Worm (Caenorhabditis elegans) whole organism, L1 larva: ENCODE results near the gene K04B12.2.

Experiments
- C04F5.9 ChIP-seq: sonication (generic microtip); optimal IDR thresholded peaks from 2 replicates; lab custom pipeline; 2016; ENCODE audit warnings: missing genetic modification characterization, missing compliant biosample characterization
- C34B4.2 ChIP-seq: sonication (generic microtip); optimal IDR thresholded peaks from 2 replicates; lab custom pipeline; 2017; ENCODE audit warnings: mild to moderate bottlenecking, missing genetic modification characterization, missing compliant biosample characterization
- F16B12.6 ChIP-seq: fragments of 150-350 bp; optimal IDR thresholded peaks from 2 replicates; lab custom pipeline; 2014; ENCODE audit warnings: missing biosample characterization, missing genetic modification characterization
- aha-1 ChIP-seq: fragments of 150-350 bp; optimal IDR thresholded peaks from 2 replicates; lab custom pipeline; 2014; ENCODE audit warnings: missing biosample characterization, missing genetic modification characterization
- aly-2 ChIP-seq: fragments of 150-350 bp; optimal IDR thresholded peaks from 2 replicates; lab custom pipeline; 2014; ENCODE audit warnings: missing biosample characterization, missing genetic modification characterization
- ama-1 ChIP-seq: fragments of 150-350 bp; optimal IDR thresholded peaks from 2 replicates; lab custom pipeline; 2014
- ceh-63 ChIP-seq: fragments of 200-800 bp; sonication (Bioruptor generic); optimal IDR thresholded peaks from 2 replicates; lab custom pipeline; 2018; ENCODE audit warnings: mild to moderate bottlenecking, missing genetic modification characterization, missing compliant biosample characterization
- ceh-8 ChIP-seq: fragments of 200-800 bp; sonication (Bioruptor generic); optimal IDR thresholded peaks from 2 replicates; lab custom pipeline; 2018; ENCODE audit warnings: mild to moderate bottlenecking, missing genetic modification characterization, moderate library complexity, missing compliant biosample characterization
- ceh-82 ChIP-seq, 3 experiments: fragments of 150-350 bp in 1 of 3; sonication (generic microtip) in 2 of 3; optimal IDR thresholded peaks; 2 replicates each; lab custom pipeline; 2014 to 2017; ENCODE audit warnings: missing biosample characterization in 3 of 3, missing genetic modification characterization in 3 of 3
- ceh-88 ChIP-seq: fragments of 200-800 bp; sonication (Bioruptor generic); IDR thresholded peaks from 2 replicates; pipeline ENCODE4 v1.3.6; 2022; ENCODE audit warnings: missing genetic modification characterization, missing compliant biosample characterization
- ceh-90 ChIP-seq: sonication (generic microtip); optimal IDR thresholded peaks from 2 replicates; lab custom pipeline; 2016; ENCODE audit warnings: missing genetic modification characterization, missing compliant biosample characterization
- ces-1 ChIP-seq: fragments of 150-350 bp; optimal IDR thresholded peaks from 2 replicates; lab custom pipeline; 2014; ENCODE audit warnings: missing biosample characterization, missing genetic modification reagents, missing genetic modification characterization
- dsc-1 ChIP-seq: sonication (generic microtip); optimal IDR thresholded peaks from 2 replicates; lab custom pipeline; 2016; ENCODE audit warnings: mild to moderate bottlenecking, missing genetic modification characterization, missing compliant biosample characterization
- egl-13 ChIP-seq: sonication (generic microtip); optimal IDR thresholded peaks from 2 replicates; lab custom pipeline; 2016; ENCODE audit warnings: missing genotype, missing genetic modification reagents, missing genetic modification characterization, missing compliant biosample characterization
- egl-27 ChIP-seq, 2 experiments: fragments of 150-350 bp in 1 of 2; sonication (generic microtip); optimal IDR thresholded peaks; 3 replicates each; lab custom pipeline; 2017 to 2018; ENCODE audit warnings: missing biosample characterization in 2 of 2, missing genetic modification characterization in 2 of 2, missing genetic modification reagents in 2 of 2
- elt-2 ChIP-seq: sonication (generic microtip); optimal IDR thresholded peaks from 2 replicates; lab custom pipeline; 2016; ENCODE audit warnings: missing genetic modification characterization, mild to moderate bottlenecking, inconsistent platforms, missing compliant biosample characterization, missing genetic modification reagents
- elt-3 ChIP-seq, 6 experiments: fragments of 150-350 bp in 1 of 6; sonication (generic microtip); optimal IDR thresholded peaks; 2 replicates each; lab custom pipeline; 2017 to 2018; ENCODE audit warnings: missing biosample characterization in 6 of 6, missing genetic modification characterization in 6 of 6, inconsistent platforms in 1 of 6
- ets-5 ChIP-seq: fragments of 200-800 bp; sonication (Bioruptor generic); IDR thresholded peaks from 2 replicates; pipeline ENCODE4 v1.3.6; 2022; ENCODE audit warnings: missing genetic modification characterization, missing compliant biosample characterization
- fkh-10 ChIP-seq: sonication (generic microtip); optimal IDR thresholded peaks from 2 replicates; lab custom pipeline; 2017; ENCODE audit warnings: missing biosample characterization, missing genetic modification reagents, missing genetic modification characterization
- fkh-4 ChIP-seq: sonication (generic microtip); optimal IDR thresholded peaks from 2 replicates; lab custom pipeline; 2016; ENCODE audit warnings: missing compliant biosample characterization, missing genetic modification characterization, borderline replicate concordance
- fkh-8 ChIP-seq: sonication (generic microtip); optimal IDR thresholded peaks from 2 replicates; lab custom pipeline; 2016; ENCODE audit warnings: mild to moderate bottlenecking, missing genetic modification characterization, missing compliant biosample characterization
- fos-1 ChIP-seq: fragments of 150-350 bp; optimal IDR thresholded peaks from 2 replicates; lab custom pipeline; 2014; ENCODE audit warnings: missing biosample characterization, missing genetic modification characterization
- grh-1 ChIP-seq: fragments of 200-800 bp; sonication (Bioruptor generic); IDR thresholded peaks from 2 replicates; pipeline ENCODE4 v1.3.6; 2022; ENCODE audit warnings: missing genetic modification reagents, missing genetic modification characterization, missing compliant biosample characterization
- hlh-17 ChIP-seq: fragments of 200-800 bp; sonication (Bioruptor generic); optimal IDR thresholded peaks from 2 replicates; lab custom pipeline; 2018; ENCODE audit warnings: missing genetic modification characterization, mild to moderate bottlenecking, missing compliant biosample characterization, moderate library complexity, borderline replicate concordance
- irx-1 ChIP-seq: sonication (generic microtip); optimal IDR thresholded peaks from 2 replicates; lab custom pipeline; 2016; ENCODE audit warnings: missing genetic modification characterization, missing compliant biosample characterization
- lin-13 ChIP-seq: fragments of 150-350 bp; optimal IDR thresholded peaks from 2 replicates; lab custom pipeline; 2014; ENCODE audit warnings: missing biosample characterization, missing genetic modification reagents, missing genetic modification characterization
- lin-15B ChIP-seq: fragments of 150-350 bp; sonication (generic microtip); optimal IDR thresholded peaks from 3 replicates; lab custom pipeline; 2014; ENCODE audit warnings: missing biosample characterization, missing genetic modification characterization
- lin-35 ChIP-seq, 2 experiments: fragments of 150-350 bp; optimal IDR thresholded peaks; 2 replicates each; lab custom pipeline; 2014; ENCODE audit warnings: missing biosample characterization in 2 of 2, missing genetic modification characterization in 2 of 2, missing genetic modification reagents in 2 of 2
- lir-3 ChIP-seq: sonication (generic microtip); optimal IDR thresholded peaks from 2 replicates; lab custom pipeline; 2016; ENCODE audit warnings: mild to moderate bottlenecking, missing genetic modification characterization, moderate library complexity, missing compliant biosample characterization; ENCODE audit not compliant: poor library complexity
- lsy-2 ChIP-seq, 2 experiments: fragments of 150-350 bp; optimal IDR thresholded peaks; 2 replicates each; lab custom pipeline; 2014; ENCODE audit warnings: missing biosample characterization in 2 of 2, missing genetic modification characterization in 2 of 2
- mdl-1 ChIP-seq, 2 experiments: fragments of 150-350 bp; optimal IDR thresholded peaks; 2 replicates each; lab custom pipeline; 2014 to 2017; ENCODE audit warnings: missing biosample characterization in 2 of 2, missing genetic modification characterization in 2 of 2, inconsistent platforms in 1 of 2
- mef-2 ChIP-seq: fragments of 150-350 bp; optimal IDR thresholded peaks from 2 replicates; lab custom pipeline; 2014; ENCODE audit warnings: missing biosample characterization, missing genetic modification characterization
- mep-1 ChIP-seq: fragments of 150-350 bp; optimal IDR thresholded peaks from 2 replicates; lab custom pipeline; 2014; ENCODE audit warnings: missing biosample characterization, missing genetic modification characterization
- nhr-19 ChIP-seq: fragments of 200-800 bp; sonication (Bioruptor generic); conservative IDR thresholded peaks from 2 replicates; pipeline ENCODE4 v1.3.6; 2022; ENCODE audit warnings: missing genetic modification characterization, missing compliant biosample characterization
- nhr-237 ChIP-seq: fragments of 150-350 bp; optimal IDR thresholded peaks from 2 replicates; lab custom pipeline; 2014; ENCODE audit warnings: missing biosample characterization, missing genetic modification characterization
- nhr-28 ChIP-seq: fragments of 150-350 bp; optimal IDR thresholded peaks from 2 replicates; lab custom pipeline; 2014; ENCODE audit warnings: missing biosample characterization, missing genetic modification characterization
- nhr-77 ChIP-seq: fragments of 150-350 bp; optimal IDR thresholded peaks from 2 replicates; lab custom pipeline; 2014; ENCODE audit warnings: missing biosample characterization, missing genetic modification characterization
- nhr-85 ChIP-seq: sonication (generic microtip); peaks from one replicate; lab custom pipeline; 2016; ENCODE audit warnings: missing genetic modification characterization, inconsistent platforms, missing compliant biosample characterization
- pax-3 ChIP-seq: fragments of 200-800 bp; sonication (Bioruptor generic); optimal IDR thresholded peaks from 2 replicates; lab custom pipeline; 2018; ENCODE audit warnings: mild to moderate bottlenecking, missing genetic modification characterization, moderate library complexity, missing compliant biosample characterization
- pqm-1 ChIP-seq: sonication (generic microtip); optimal IDR thresholded peaks from 3 replicates; lab custom pipeline; 2017; ENCODE audit warnings: missing biosample characterization, missing genetic modification characterization
- skn-1 ChIP-seq: fragments of 150-350 bp; optimal IDR thresholded peaks from 2 replicates; lab custom pipeline; 2014; ENCODE audit warnings: missing biosample characterization, missing genetic modification characterization
- sox-4 ChIP-seq: sonication (generic microtip); optimal IDR thresholded peaks from 2 replicates; lab custom pipeline; 2016; ENCODE audit warnings: missing genetic modification characterization, missing compliant biosample characterization
- sup-37 ChIP-seq: fragments of 200-800 bp; sonication (Bioruptor generic); optimal IDR thresholded peaks from 2 replicates; lab custom pipeline; 2018; ENCODE audit warnings: mild to moderate bottlenecking, missing genetic modification characterization, missing compliant biosample characterization
- swsn-7 ChIP-seq: sonication (generic microtip); optimal IDR thresholded peaks from 2 replicates; lab custom pipeline; 2016; ENCODE audit warnings: missing genetic modification characterization, missing compliant biosample characterization
- tbx-2 ChIP-seq: sonication (generic microtip); optimal IDR thresholded peaks from 2 replicates; lab custom pipeline; 2016; ENCODE audit warnings: missing genetic modification characterization, missing compliant biosample characterization
- tlp-1 ChIP-seq: fragments of 150-350 bp; optimal IDR thresholded peaks from 2 replicates; lab custom pipeline; 2014; ENCODE audit warnings: missing biosample characterization, missing genetic modification characterization
- unc-130 ChIP-seq: fragments of 150-350 bp; optimal IDR thresholded peaks from 2 replicates; lab custom pipeline; 2017; ENCODE audit warnings: missing biosample characterization, missing genetic modification characterization, inconsistent platforms
- unc-98 ChIP-seq: fragments of 200-800 bp; sonication (Bioruptor generic); IDR thresholded peaks from 2 replicates; pipeline ENCODE4 v1.3.6; 2022; ENCODE audit warnings: missing genetic modification characterization, missing compliant biosample characterization
- xbp-1 ChIP-seq: sonication (generic microtip); optimal IDR thresholded peaks from 2 replicates; lab custom pipeline; 2016; ENCODE audit warnings: missing genetic modification characterization, missing compliant biosample characterization
- zag-1 ChIP-seq: fragments of 150-350 bp; optimal IDR thresholded peaks from 2 replicates; lab custom pipeline; 2014; ENCODE audit warnings: missing biosample characterization, missing genetic modification characterization
- zip-4 ChIP-seq: fragments of 200-800 bp; sonication (Bioruptor generic); optimal IDR thresholded peaks from 2 replicates; lab custom pipeline; 2018; ENCODE audit warnings: mild to moderate bottlenecking, missing genetic modification characterization, moderate library complexity, missing compliant biosample characterization
- ztf-11 ChIP-seq, 2 experiments: sonication (generic microtip); optimal IDR thresholded peaks; 2 replicates each; lab custom pipeline; 2016 to 2017; ENCODE audit warnings: missing genetic modification characterization in 2 of 2, missing biosample characterization in 1 of 2, missing compliant biosample characterization in 1 of 2

Gene K04B12.2

ce11 chrII:14399595-14399994 is 38.2 kb downstream of the K04B12.2 start (continued):
- no peak for TF ChIP-seq grh-1
- TF ChIP-seq pax-3 (tag; lab: Kevin White, UChicago), result peak; percentile 55
- peak; percentile 87 to 95 for TF ChIP-seq lsy-2 (tag; optimal IDR thresholded peaks at IDR 0.05; lab: Kevin White, UChicago)
- peak; percentile 64 for TF ChIP-seq fkh-10 (GFP tag; lab: Kevin White, UChicago)
- TF ChIP-seq C34B4.2 (tag; lab: Kevin White, UChicago), result no peak
- TF ChIP-seq elt-2, result no peak
- peak; percentile 93 for TF ChIP-seq nhr-85 (tag; lab: Kevin White, UChicago)
- TF ChIP-seq fkh-8, result peak; percentile 90
- no peak for TF ChIP-seq fkh-4 (tag; lab: Kevin White, UChicago)
- peak; percentile 93 for TF ChIP-seq lin-15B (tag; lab: Kevin White, UChicago)
- TF ChIP-seq unc-98, result no peak
- TF ChIP-seq sup-37 (GFP tag; lab: Kevin White, UChicago), result no peak
- TF ChIP-seq dsc-1 (tag; lab: Kevin White, UChicago), result peak; percentile 84
- TF ChIP-seq ama-1 (lab: Kevin White, UChicago), result peak; percentile 34
- TF ChIP-seq irx-1 (tag; lab: Kevin White, UChicago), result peak; percentile 79
- peak; percentile 50 for TF ChIP-seq ceh-8 (GFP tag; lab: Kevin White, UChicago)
- peak; percentile 68 for TF ChIP-seq F16B12.6 (tag; lab: Kevin White, UChicago)
- peak in 2 of 6 experiments; percentile 45 to 93 for TF ChIP-seq elt-3 (tag; optimal IDR thresholded peaks at IDR 0.05; lab: Kevin White, UChicago)
- TF ChIP-seq pqm-1, result no peak
- TF ChIP-seq tbx-2, result peak; percentile 86
- peak; percentile 99 for TF ChIP-seq unc-130 (tag; lab: Kevin White, UChicago)
- TF ChIP-seq aha-1 (tag; lab: Kevin White, UChicago), result no peak
- peak; percentile 37 for TF ChIP-seq sox-4
- TF ChIP-seq nhr-19 (GFP tag; lab: Robert Waterston, UW), result peak; percentile 80
- peak; percentile 27 for TF ChIP-seq ceh-90
- peak; percentile 59 for TF ChIP-seq nhr-237
- no peak for TF ChIP-seq ets-5 (GFP tag; lab: Robert Waterston, UW)
- TF ChIP-seq ceh-82 (tag; optimal IDR thresholded peaks at IDR 0.05; lab: Kevin White, UChicago), result peak; percentile 64 to 91 (median 69)
- peak; percentile 97 for TF ChIP-seq mep-1 (tag; lab: Kevin White, UChicago)
- no peak for TF ChIP-seq hlh-17 (GFP tag; lab: Kevin White, UChicago)
- peak in 1 of 2 experiments; percentile 48 for TF ChIP-seq ztf-11 (tag; optimal IDR thresholded peaks at IDR 0.05; lab: Kevin White, UChicago)
- TF ChIP-seq lin-13, result peak; percentile 81
- peak; percentile 83 for TF ChIP-seq swsn-7 (tag; lab: Kevin White, UChicago)
- peak; percentile 50 for TF ChIP-seq fos-1 (tag; lab: Kevin White, UChicago)
- TF ChIP-seq zag-1 (tag; lab: Kevin White, UChicago), result no peak
- no peak for TF ChIP-seq ceh-63 (GFP tag; lab: Kevin White, UChicago)
- TF ChIP-seq skn-1 (tag; lab: Kevin White, UChicago), result peak; percentile 93
- peak; percentile 72 for TF ChIP-seq lir-3
- TF ChIP-seq xbp-1, result peak; percentile 88
- peak; percentile 89 to 91 for TF ChIP-seq lin-35 (GFP tag; optimal IDR thresholded peaks at IDR 0.05; lab: Kevin White, UChicago)
- no peak for TF ChIP-seq C04F5.9 (tag; lab: Kevin White, UChicago)
- no peak for TF ChIP-seq tlp-1 (tag; lab: Kevin White, UChicago)
- TF ChIP-seq zip-4, result peak; percentile 67
- TF ChIP-seq ceh-88 (GFP tag; lab: Robert Waterston, UW), result no peak; the same call in 1 of the 2 replicates
- peak; percentile 88 for TF ChIP-seq nhr-77 (tag; lab: Kevin White, UChicago)
- TF ChIP-seq mef-2, result no peak
- no peak for TF ChIP-seq egl-27 (tag; optimal IDR thresholded peaks at IDR 0.05; lab: Kevin White, UChicago)
- TF ChIP-seq mdl-1 (tag; optimal IDR thresholded peaks at IDR 0.05; lab: Kevin White, UChicago), result peak; percentile 23 to 98
- no peak for TF ChIP-seq ces-1 (GFP tag; lab: Kevin White, UChicago)
- peak; percentile 39 for TF ChIP-seq aly-2 (tag; lab: Kevin White, UChicago)
- TF ChIP-seq egl-13 (tag; lab: Kevin White, UChicago), result peak; percentile 77
- no peak for TF ChIP-seq nhr-28 (tag; lab: Kevin White, UChicago)
